Fruit fly (Drosophila melanogaster): ENCODE results near the gene Pif1.

Pif1 gene

dm6 chr2L:3461760-3462159 lies 8.0 kb downstream of the Pif1 start, which contains the start of gene CG3246:
CG3246 (minus strand) TSS chr2L:3461952.
- TF ChIP-seq rgr (GFP tag; optimal IDR thresholded peaks at IDR 0.05) (no peak), CG9705 (GFP tag; optimal IDR thresholded peaks at IDR 0.05) (no peak), h (GFP tag; optimal IDR thresholded peaks at IDR 0.05) (no peak), sage (GFP tag; optimal IDR thresholded peaks at IDR 0.05) (no peak), fru (GFP tag; optimal IDR thresholded peaks at IDR 0.05) (no peak), Rel (GFP tag; optimal IDR thresholded peaks at IDR 0.05) (no peak), Rel (tag; optimal IDR thresholded peaks at IDR 0.05) (no peak), woc (GFP tag; optimal IDR thresholded peaks at IDR 0.05) (no peak), Dfd (GFP tag; optimal IDR thresholded peaks at IDR 0.05) (no peak), dmrt93B (GFP tag; optimal IDR thresholded peaks at IDR 0.05) (no peak), CG32264 (GFP tag; optimal IDR thresholded peaks at IDR 0.05) (no peak), OdsH (GFP tag; optimal IDR thresholded peaks at IDR 0.05) (no peak), jim (GFP tag; optimal IDR thresholded peaks at IDR 0.05) (no peak), psq (GFP tag; optimal IDR thresholded peaks at IDR 0.05) (no peak), br (GFP tag; optimal IDR thresholded peaks at IDR 0.05) (no peak), sv (GFP tag; optimal IDR thresholded peaks at IDR 0.05) (no peak), dl (GFP tag; optimal IDR thresholded peaks at IDR 0.05; ENCODE audit: insufficient read depth in 1 of 2, partially characterized antibody in 2 of 2) (no peak), Mio (GFP tag; optimal IDR thresholded peaks at IDR 0.05) (no peak)

dm6 chr2L:3457007-3457406 lies 12.8 kb downstream of the Pif1 start, which contains the start of the genes Cog3 and Sec5:
Cog3 (minus strand) TSS chr2L:3457064.
Sec5 (plus strand) TSS chr2L:3457302.
- peak; percentile 100 for TF ChIP-seq Myc (optimal IDR thresholded peaks at IDR 0.05)
- peak; percentile 84 for TF ChIP-seq CG9705 (GFP tag; optimal IDR thresholded peaks at IDR 0.05)
- TF ChIP-seq psq (GFP tag; optimal IDR thresholded peaks at IDR 0.05): peak; percentile 70
- no peak for TF ChIP-seq Dif (GFP tag; optimal IDR thresholded peaks at IDR 0.05; ENCODE audit: partially characterized antibody)
- TF ChIP-seq CG32264 (GFP tag; optimal IDR thresholded peaks at IDR 0.05): no peak
- peak; percentile 86 for TF ChIP-seq HLH106 (tag; optimal IDR thresholded peaks at IDR 0.05)
- TF ChIP-seq br (GFP tag; optimal IDR thresholded peaks at IDR 0.05): no peak
- TF ChIP-seq woc (GFP tag; optimal IDR thresholded peaks at IDR 0.05): no peak
- TF ChIP-seq OdsH (GFP tag; optimal IDR thresholded peaks at IDR 0.05): peak; percentile 49
- no peak for TF ChIP-seq Hr83 (GFP tag; optimal IDR thresholded peaks at IDR 0.05; ENCODE audit: poor library complexity, severe bottlenecking)
- TF ChIP-seq rgr (GFP tag; optimal IDR thresholded peaks at IDR 0.05): peak; percentile 77
- no peak for TF ChIP-seq Hr78 (GFP tag; optimal IDR thresholded peaks at IDR 0.05)
- TF ChIP-seq jim (GFP tag; optimal IDR thresholded peaks at IDR 0.05): no peak
- no peak for TF ChIP-seq h (GFP tag; optimal IDR thresholded peaks at IDR 0.05)
- peak; percentile 81 for TF ChIP-seq Sp1 (GFP tag; optimal IDR thresholded peaks at IDR 0.05)
- TF ChIP-seq Hnf4 (GFP tag; optimal IDR thresholded peaks at IDR 0.05): no peak
- peak; percentile 9 for TF ChIP-seq ey (GFP tag; optimal IDR thresholded peaks at IDR 0.05)
- no peak for TF ChIP-seq fru (GFP tag; optimal IDR thresholded peaks at IDR 0.05)
- TF ChIP-seq sv (GFP tag; optimal IDR thresholded peaks at IDR 0.05): peak; percentile 47
- TF ChIP-seq sage (GFP tag; optimal IDR thresholded peaks at IDR 0.05): no peak
- TF ChIP-seq Rel (GFP tag; optimal IDR thresholded peaks at IDR 0.05): no peak
- peak; percentile 65 for TF ChIP-seq Rel (tag; optimal IDR thresholded peaks at IDR 0.05)

dm6 chr2L:3452286-3452685 lies 17.5 kb downstream of the Pif1 start, which contains the start of gene CG12795:
CG12795 (plus strand) TSS chr2L:3452466.
- TF ChIP-seq Rel (GFP tag; optimal IDR thresholded peaks at IDR 0.05) (no peak), Rel (tag; optimal IDR thresholded peaks at IDR 0.05) (peak; percentile 30), usp (GFP tag; optimal IDR thresholded peaks at IDR 0.05) (no peak)

dm6 chr2L:3449555-3450320 lies 20.1 kb downstream of the Pif1 start, which contains the start of gene Snx1:
Snx1 (plus strand) TSS chr2L:3449683.
- TF ChIP-seq sage (GFP tag; optimal IDR thresholded peaks at IDR 0.05) (peak; percentile 64), sv (GFP tag; optimal IDR thresholded peaks at IDR 0.05) (no peak), Rel (GFP tag; optimal IDR thresholded peaks at IDR 0.05) (no peak), Rel (tag; optimal IDR thresholded peaks at IDR 0.05) (peak; percentile 80), br (GFP tag; optimal IDR thresholded peaks at IDR 0.05) (no peak)

dm6 chr2L:3445655-3446054 lies 24.1 kb downstream of the Pif1 start, which contains the start of gene CG2772:
CG2772 (plus strand) TSS chr2L:3445992.
- no peak for TF ChIP-seq Sp1 (GFP tag; optimal IDR thresholded peaks at IDR 0.05)
- TF ChIP-seq dl (GFP tag; optimal IDR thresholded peaks at IDR 0.05; ENCODE audit: insufficient read depth in 1 of 2, partially characterized antibody in 2 of 2): no peak
- TF ChIP-seq brk (GFP tag; optimal IDR thresholded peaks at IDR 0.05): no peak
- no peak for TF ChIP-seq Vsx2 (GFP tag; optimal IDR thresholded peaks at IDR 0.05; ENCODE audit: partially characterized antibody)
- no peak for TF ChIP-seq Dfd (GFP tag; optimal IDR thresholded peaks at IDR 0.05)
- TF ChIP-seq rgr (GFP tag; optimal IDR thresholded peaks at IDR 0.05): no peak
- TF ChIP-seq Hr83 (GFP tag; optimal IDR thresholded peaks at IDR 0.05; ENCODE audit: poor library complexity, severe bottlenecking): no peak
